Fruit fly (Drosophila melanogaster): ENCODE results near the gene CG4382.

CG4382 gene

DNA sequence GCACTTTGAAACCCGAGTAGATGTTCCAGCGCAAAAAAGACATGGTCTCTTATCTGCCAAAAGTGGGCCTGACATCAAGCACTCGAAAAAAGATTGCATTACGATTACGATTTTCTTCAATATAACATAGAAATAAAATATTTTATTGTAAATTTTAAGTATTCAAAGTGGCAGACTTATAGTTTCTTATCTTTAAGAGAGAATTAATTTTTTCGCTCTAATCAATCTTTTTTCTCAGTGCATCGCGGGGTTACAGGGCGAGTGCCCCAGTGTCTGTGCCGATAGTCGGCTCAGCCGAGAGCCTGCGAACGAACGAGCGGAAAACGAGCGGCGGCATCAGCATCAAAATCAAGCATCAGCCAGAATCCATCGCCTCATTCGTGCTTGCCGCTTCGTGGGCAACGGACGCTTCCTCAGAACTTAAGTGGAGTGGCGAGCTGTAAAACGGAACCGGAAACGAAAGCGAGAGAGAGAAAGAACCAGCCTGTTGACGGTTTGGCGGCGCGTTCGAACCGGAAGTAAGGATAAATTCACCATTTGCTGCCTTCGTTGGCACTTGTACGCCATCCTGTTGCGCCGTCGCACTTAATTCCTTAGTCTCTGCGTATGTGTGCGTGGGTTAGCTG lies 33.3 kb upstream of the CG4382 start, which contains the start of gene Apoltp (continued):
- TF ChIP-seq CG10631 (GFP tag; optimal IDR thresholded peaks at IDR 0.05) (peak; percentile 60), CG11762 (GFP tag; optimal IDR thresholded peaks at IDR 0.05; ENCODE audit: insufficient read depth) (peak; percentile 57), OdsH (GFP tag; optimal IDR thresholded peaks at IDR 0.05) (peak; percentile 62), pdm3 (GFP tag; optimal IDR thresholded peaks at IDR 0.05) (peak; percentile 55), CG8119 (GFP tag; IDR thresholded peaks at IDR 0.05) (peak; percentile 70), lz (GFP tag; optimal IDR thresholded peaks at IDR 0.05) (peak; percentile 66), CG11902 (GFP tag; optimal IDR thresholded peaks at IDR 0.05) (peak; percentile 57), CG8319 (GFP tag; optimal IDR thresholded peaks at IDR 0.05) (peak; percentile 48), dsx (GFP tag; optimal IDR thresholded peaks at IDR 0.05; ENCODE audit: poor library complexity, severe bottlenecking) (peak; percentile 80), CG9139 (GFP tag; optimal IDR thresholded peaks at IDR 0.05) (peak; percentile 31), net (GFP tag; optimal IDR thresholded peaks at IDR 0.05) (peak; percentile 72), spab (GFP tag; optimal IDR thresholded peaks at IDR 0.05) (peak; percentile 76), Ets21C (GFP tag; optimal IDR thresholded peaks at IDR 0.05) (peak; percentile 2)

DNA sequence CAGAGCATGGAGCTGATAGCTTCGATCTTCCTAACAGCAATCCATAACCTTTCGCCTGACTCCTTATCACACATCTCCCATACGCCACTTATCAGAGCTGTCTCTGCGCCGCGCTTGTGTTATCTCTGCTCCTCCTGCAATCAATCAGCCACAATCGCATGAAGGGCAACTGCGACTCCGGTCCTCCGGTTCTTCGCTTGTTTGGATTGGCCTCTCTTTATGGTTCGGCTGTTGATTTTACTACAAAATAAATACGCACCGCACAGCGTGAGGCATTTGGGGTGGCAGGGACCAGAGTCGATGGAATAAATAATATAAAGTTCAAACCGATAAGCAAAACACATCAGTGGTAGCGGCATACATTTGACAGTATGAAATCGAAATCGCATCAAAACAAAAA lies 32.4 kb upstream of the CG4382 start:
- TF ChIP-seq CG3032 (tag; optimal IDR thresholded peaks at IDR 0.05) (no peak), spab (GFP tag; optimal IDR thresholded peaks at IDR 0.05) (no peak), lz (GFP tag; optimal IDR thresholded peaks at IDR 0.05) (peak; percentile 7), Sox102F (GFP tag; optimal IDR thresholded peaks at IDR 0.05) (peak; percentile 53), Eip75B (GFP tag; optimal IDR thresholded peaks at IDR 0.05) (no peak), Sox14 (GFP tag; optimal IDR thresholded peaks at IDR 0.05) (no peak), CG6792 (GFP tag; optimal IDR thresholded peaks at IDR 0.05) (peak; percentile 27), fd59A (GFP tag; optimal IDR thresholded peaks at IDR 0.05) (no peak), CG6808 (GFP tag; optimal IDR thresholded peaks at IDR 0.05) (no peak), dsx (GFP tag; optimal IDR thresholded peaks at IDR 0.05; ENCODE audit: poor library complexity, severe bottlenecking) (no peak), Smox (GFP tag; optimal IDR thresholded peaks at IDR 0.05) (peak; percentile 25), esn (GFP tag; optimal IDR thresholded peaks at IDR 0.05) (peak; percentile 48), topi (GFP tag; optimal IDR thresholded peaks at IDR 0.05) (peak; percentile 21), cyc (GFP tag; optimal IDR thresholded peaks at IDR 0.05) (no peak), svp (GFP tag) (peak; percentile 92), Met (GFP tag; optimal IDR thresholded peaks at IDR 0.05) (peak; percentile 24), CG7368 (GFP tag; optimal IDR thresholded peaks at IDR 0.05) (peak; percentile 11), CG34406 (GFP tag; optimal IDR thresholded peaks at IDR 0.05) (no peak), vri (GFP tag; optimal IDR thresholded peaks at IDR 0.05) (peak; percentile 68), net (GFP tag; optimal IDR thresholded peaks at IDR 0.05) (no peak), Eip78C (GFP tag) (peak; percentile 44), fkh (GFP tag; optimal IDR thresholded peaks at IDR 0.05) (peak; percentile 93), CG6854 (GFP tag; optimal IDR thresholded peaks at IDR 0.05) (peak; percentile 43), Sox15 (GFP tag; optimal IDR thresholded peaks at IDR 0.05) (no peak), Hr39 (GFP tag; optimal IDR thresholded peaks at IDR 0.05) (peak; percentile 17), Hr4 (GFP tag; optimal IDR thresholded peaks at IDR 0.05) (no peak), pdm3 (GFP tag; optimal IDR thresholded peaks at IDR 0.05) (peak; percentile 9), CG10631 (GFP tag; optimal IDR thresholded peaks at IDR 0.05) (peak; percentile 6), CG15336 (GFP tag; IDR thresholded peaks at IDR 0.05) (no peak), CG31627 (GFP tag; optimal IDR thresholded peaks at IDR 0.05) (no peak), Ets96B (tag; optimal IDR thresholded peaks at IDR 0.05) (no peak), CG8119 (GFP tag; IDR thresholded peaks at IDR 0.05) (no peak)

DNA sequence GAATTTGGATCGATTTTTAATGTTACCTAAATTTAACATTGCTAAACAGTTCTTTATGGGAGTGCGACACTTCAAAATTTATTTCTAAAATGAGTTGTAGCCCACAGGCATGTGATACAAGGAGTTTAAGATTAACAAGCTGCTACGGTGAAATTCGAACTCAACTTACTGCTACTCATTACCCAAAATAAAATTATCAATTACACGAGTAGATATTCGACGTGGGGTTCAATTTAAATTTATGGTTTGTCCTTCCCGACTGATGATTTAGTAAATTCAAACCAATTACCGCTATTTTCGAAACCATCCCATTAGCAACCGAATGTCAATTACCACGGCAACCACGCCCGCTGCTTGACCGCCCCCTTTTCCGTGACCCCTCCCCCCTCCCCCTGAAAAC lies 24.5 kb upstream of the CG4382 start, which contains the start of gene CG31882:
Gene CG31882, minus strand, starts transcription at position 101 of the 400 bp plus-strand sequence.
- TF ChIP-seq Eip93F (GFP tag; optimal IDR thresholded peaks at IDR 0.05) = no peak
- TF ChIP-seq Eip78C (GFP tag) = no peak
- no peak for TF ChIP-seq Hr38 (GFP tag; optimal IDR thresholded peaks at IDR 0.05)
- no peak for TF ChIP-seq pdm3 (GFP tag; optimal IDR thresholded peaks at IDR 0.05)
